Worm (Caenorhabditis elegans) whole organism, L3 larva: Measurements from ENCODE around the gene F47F2.1.

Experiments used
- R02D3.7 ChIP-seq: fragments of 150-350 bp; optimal IDR thresholded peaks from 2 replicates; lab custom pipeline; 2014; ENCODE audit warnings: missing biosample characterization, missing genetic modification characterization
- ZK546.5 ChIP-seq: sonication (generic microtip); optimal IDR thresholded peaks from 2 replicates; lab custom pipeline; 2017; ENCODE audit warnings: missing biosample characterization, missing genetic modification characterization
- aly-2 ChIP-seq: fragments of 150-350 bp; optimal IDR thresholded peaks from 2 replicates; lab custom pipeline; 2014; ENCODE audit warnings: missing biosample characterization, missing genetic modification characterization
- ceh-28 ChIP-seq: fragments of 150-350 bp; optimal IDR thresholded peaks from 2 replicates; lab custom pipeline; 2014; ENCODE audit warnings: missing biosample characterization, missing genetic modification reagents, missing genetic modification characterization
- ceh-82 ChIP-seq: fragments of 150-350 bp; optimal IDR thresholded peaks from 2 replicates; lab custom pipeline; 2014; ENCODE audit warnings: missing biosample characterization, missing genetic modification characterization
- daf-12 ChIP-seq: fragments of 150-350 bp; optimal IDR thresholded peaks from 2 replicates; lab custom pipeline; 2014; ENCODE audit warnings: missing biosample characterization, missing genetic modification reagents, missing genetic modification characterization
- egl-27 ChIP-seq: sonication (generic microtip); optimal IDR thresholded peaks from 4 replicates; lab custom pipeline; 2017; ENCODE audit warnings: missing biosample characterization, missing genetic modification reagents, missing genetic modification characterization
- elt-1 ChIP-seq: fragments of 150-350 bp; optimal IDR thresholded peaks from 2 replicates; lab custom pipeline; 2014; ENCODE audit warnings: missing biosample characterization, missing genetic modification characterization
- elt-2 ChIP-seq: sonication (generic microtip); optimal IDR thresholded peaks from 2 replicates; lab custom pipeline; 2016; ENCODE audit warnings: missing genetic modification reagents, mild to moderate bottlenecking, missing genetic modification characterization, missing compliant biosample characterization
- elt-3 ChIP-seq, 3 experiments: fragments of 150-350 bp in 1 of 3; sonication (generic microtip) in 2 of 3; optimal IDR thresholded peaks; 2 replicates in 2 of 3; 4 replicates in 1 of 3; lab custom pipeline; 2014 to 2017; ENCODE audit warnings: missing biosample characterization in 3 of 3, missing genetic modification characterization in 3 of 3
- eor-1 ChIP-seq, 2 experiments: fragments of 150-350 bp; optimal IDR thresholded peaks; 2 replicates each; lab custom pipeline; 2014 to 2018; ENCODE audit warnings: missing biosample characterization in 2 of 2, missing genetic modification characterization in 2 of 2
- fkh-10 ChIP-seq: sonication (generic microtip); optimal IDR thresholded peaks from 2 replicates; lab custom pipeline; 2017; ENCODE audit warnings: missing biosample characterization, missing genetic modification reagents, missing genetic modification characterization
- fkh-2 ChIP-seq: fragments of 150-350 bp; optimal IDR thresholded peaks from 2 replicates; lab custom pipeline; 2014; ENCODE audit warnings: missing biosample characterization, missing genetic modification reagents, missing genetic modification characterization
- fos-1 ChIP-seq: fragments of 150-350 bp; optimal IDR thresholded peaks from 2 replicates; lab custom pipeline; 2014; ENCODE audit warnings: missing biosample characterization, missing genetic modification characterization
- hmg-11 ChIP-seq: sonication (generic microtip); optimal IDR thresholded peaks from 2 replicates; lab custom pipeline; 2016; ENCODE audit warnings: missing genetic modification characterization, missing compliant biosample characterization
- lin-15B ChIP-seq: fragments of 150-350 bp; optimal IDR thresholded peaks from 2 replicates; lab custom pipeline; 2014; ENCODE audit warnings: missing biosample characterization, missing genetic modification characterization
- lsy-12 ChIP-seq: sonication (generic microtip); optimal IDR thresholded peaks from 2 replicates; lab custom pipeline; 2016; ENCODE audit warnings: mild to moderate bottlenecking, missing genetic modification characterization, missing compliant biosample characterization
- mdl-1 ChIP-seq: fragments of 150-350 bp; optimal IDR thresholded peaks from 2 replicates; lab custom pipeline; 2014; ENCODE audit warnings: missing biosample characterization, missing genetic modification characterization
- mml-1 ChIP-seq: fragments of 150-350 bp; sonication (generic microtip); optimal IDR thresholded peaks from 3 replicates; lab custom pipeline; 2014; ENCODE audit warnings: missing biosample characterization, missing genetic modification characterization
- nfya-1 ChIP-seq: sonication (generic microtip); optimal IDR thresholded peaks from 2 replicates; lab custom pipeline; 2017; ENCODE audit warnings: missing genetic modification characterization, mild to moderate bottlenecking, missing compliant biosample characterization, antibody characterized with exemption, moderate library complexity; ENCODE audit not compliant: insufficient read depth
- nhr-11 ChIP-seq: fragments of 150-350 bp; optimal IDR thresholded peaks from 2 replicates; lab custom pipeline; 2014; ENCODE audit warnings: missing biosample characterization, missing genetic modification characterization
- nhr-12 ChIP-seq: fragments of 150-350 bp; optimal IDR thresholded peaks from 2 replicates; lab custom pipeline; 2014; ENCODE audit warnings: missing biosample characterization, missing genetic modification characterization
- nhr-23 ChIP-seq: fragments of 150-350 bp; optimal IDR thresholded peaks from 2 replicates; lab custom pipeline; 2014; ENCODE audit warnings: missing biosample characterization, missing genetic modification reagents, missing genetic modification characterization
- nhr-25 ChIP-seq: sonication (generic microtip); optimal IDR thresholded peaks from 2 replicates; lab custom pipeline; 2017; ENCODE audit warnings: missing biosample characterization, missing genetic modification characterization
- nhr-28 ChIP-seq: fragments of 150-350 bp; optimal IDR thresholded peaks from 2 replicates; lab custom pipeline; 2014; ENCODE audit warnings: missing biosample characterization, missing genetic modification characterization
- nhr-76 ChIP-seq: fragments of 150-350 bp; sonication (generic microtip); optimal IDR thresholded peaks from 5 replicates; lab custom pipeline; 2014; ENCODE audit warnings: missing biosample characterization, missing genetic modification characterization
- nhr-77 ChIP-seq: fragments of 150-350 bp; optimal IDR thresholded peaks from 2 replicates; lab custom pipeline; 2014; ENCODE audit warnings: missing biosample characterization, missing genetic modification characterization
- pha-4 ChIP-seq: fragments of 150-350 bp; optimal IDR thresholded peaks from 2 replicates; lab custom pipeline; 2014; ENCODE audit warnings: missing biosample characterization, missing genetic modification reagents, missing genetic modification characterization
- skn-1 ChIP-seq: fragments of 150-350 bp; optimal IDR thresholded peaks from 2 replicates; lab custom pipeline; 2014; ENCODE audit warnings: missing biosample characterization, missing genetic modification characterization
- snpc-4 ChIP-seq: fragments of 150-350 bp; optimal IDR thresholded peaks from 2 replicates; lab custom pipeline; 2014; ENCODE audit warnings: missing biosample characterization, missing genetic modification characterization
- unc-39 ChIP-seq: sonication (generic microtip); optimal IDR thresholded peaks from 4 replicates; lab custom pipeline; 2017; ENCODE audit warnings: missing biosample characterization, missing genetic modification characterization
- zag-1 ChIP-seq: fragments of 150-350 bp; optimal IDR thresholded peaks from 2 replicates; lab custom pipeline; 2014; ENCODE audit warnings: missing biosample characterization, missing genetic modification characterization
- ztf-11 ChIP-seq: fragments of 150-350 bp; optimal IDR thresholded peaks from 2 replicates; lab custom pipeline; 2014; ENCODE audit warnings: missing biosample characterization, missing genetic modification characterization
- ztf-4 ChIP-seq: fragments of 150-350 bp; optimal IDR thresholded peaks from 2 replicates; lab custom pipeline; 2014; ENCODE audit warnings: missing biosample characterization, missing genetic modification characterization

The F47F2.1 gene

ce11 chrX:3857697-3858096 is 20.6 kb upstream of the F47F2.1 start, which contains the start of gene ceh-18:
Gene ceh-18 (minus strand): TSS chrX:3857797.
- no peak for TF ChIP-seq fkh-10 (GFP tag; lab: Kevin White, UChicago)
- no peak for TF ChIP-seq mml-1 (tag; lab: Kevin White, UChicago)
- TF ChIP-seq elt-3 (tag; optimal IDR thresholded peaks at IDR 0.05; lab: Kevin White, UChicago) = no peak
- no peak for TF ChIP-seq ZK546.5 (tag; lab: Kevin White, UChicago)
- TF ChIP-seq nhr-12 (tag; lab: Kevin White, UChicago) = no peak
- TF ChIP-seq elt-1 = no peak
- TF ChIP-seq fkh-2 (tag; lab: Kevin White, UChicago) = no peak
- TF ChIP-seq mdl-1 = no peak

- TF ChIP-seq pha-4 (tag; lab: Kevin White, UChicago) (peak; percentile 5), elt-2 (peak; percentile 56), fkh-10 (GFP tag; lab: Kevin White, UChicago) (no peak)
These were observed 20.0 kb upstream of the F47F2.1 start for ce11 chrX:3858355-3858754.

- TF ChIP-seq fkh-10 (GFP tag; lab: Kevin White, UChicago) (no peak), nhr-77 (tag; lab: Kevin White, UChicago) (no peak), aly-2 (tag; lab: Kevin White, UChicago) (no peak), zag-1 (no peak), elt-3 (tag; optimal IDR thresholded peaks at IDR 0.05; lab: Kevin White, UChicago) (no peak), unc-39 (tag; lab: Kevin White, UChicago) (no peak), lsy-12 (no peak), eor-1 (tag; optimal IDR thresholded peaks at IDR 0.05; lab: Kevin White, UChicago) (no peak), ztf-11 (tag; lab: Kevin White, UChicago) (no peak), nfya-1 (tag; lab: Kevin White, UChicago) (no peak), fos-1 (no peak), nhr-12 (tag; lab: Kevin White, UChicago) (no peak), nhr-23 (no peak), daf-12 (tag; lab: Kevin White, UChicago) (no peak), lin-15B (tag; lab: Kevin White, UChicago) (no peak)
These were observed 18.9 kb upstream of the F47F2.1 start for ce11 chrX:3859449-3859848.

- TF ChIP-seq nfya-1 (tag; lab: Kevin White, UChicago) (no peak), ztf-11 (tag; lab: Kevin White, UChicago) (no peak), nhr-12 (tag; lab: Kevin White, UChicago) (no peak), nhr-76 (no peak), hmg-11 (tag; lab: Kevin White, UChicago) (no peak), ceh-28 (no peak), snpc-4 (tag; lab: Kevin White, UChicago) (no peak), nhr-11 (tag; lab: Kevin White, UChicago) (no peak), mdl-1 (no peak), daf-12 (tag; lab: Kevin White, UChicago) (no peak), fos-1 (no peak), nhr-28 (tag; lab: Kevin White, UChicago) (no peak)
These were observed 17.0 kb upstream of the F47F2.1 start for ce11 chrX:3861294-3861693.

ce11 chrX:3866197-3866596 is 12.1 kb upstream of the F47F2.1 start:
- no peak for TF ChIP-seq R02D3.7 (tag; lab: Kevin White, UChicago)
- no peak for TF ChIP-seq egl-27 (tag; lab: Kevin White, UChicago)
- TF ChIP-seq ceh-82 (tag; lab: Kevin White, UChicago) = no peak
- no peak for TF ChIP-seq lsy-12
- TF ChIP-seq elt-3 (tag; optimal IDR thresholded peaks at IDR 0.05; lab: Kevin White, UChicago) = no peak
- no peak for TF ChIP-seq skn-1 (tag; lab: Kevin White, UChicago)
- TF ChIP-seq nhr-12 (tag; lab: Kevin White, UChicago) = no peak
- no peak for TF ChIP-seq nhr-77 (tag; lab: Kevin White, UChicago)

ce11 chrX:3867760-3868159 is 10.6 kb upstream of the F47F2.1 start:
- TF ChIP-seq nhr-25 (peak; percentile 92), ztf-4 (tag; lab: Kevin White, UChicago) (no peak)
